Fruit fly (Drosophila melanogaster): Measurements from ENCODE around the gene Cyp4c3.

Cyp4c3 gene

DNA sequence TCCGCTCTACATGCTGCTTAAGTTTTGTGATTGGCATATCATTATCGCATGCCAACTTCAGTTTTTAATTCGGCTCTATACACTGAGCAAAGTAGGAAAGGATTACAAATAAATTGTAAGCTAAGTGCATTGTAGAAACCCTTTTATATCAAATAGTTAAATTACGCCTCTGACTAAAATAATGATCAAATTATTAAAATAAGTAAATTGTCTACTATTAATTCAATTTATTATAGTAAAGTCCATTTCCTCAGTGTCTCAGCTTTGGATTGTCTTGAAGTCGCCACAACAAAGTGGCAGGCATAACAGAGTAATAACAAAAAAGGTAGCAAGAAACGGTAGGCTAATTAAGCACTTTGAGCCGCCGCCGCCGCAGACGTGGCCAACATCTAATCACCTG is 31.4 kb upstream of the Cyp4c3 start (continued):
- TF ChIP-seq CG14710 (tag; optimal IDR thresholded peaks at IDR 0.05) (no peak), NC2β (GFP tag; optimal IDR thresholded peaks at IDR 0.05) (no peak), schlank (tag; optimal IDR thresholded peaks at IDR 0.05) (no peak), ara (GFP tag; IDR thresholded peaks at IDR 0.05) (no peak), grn (GFP tag; optimal IDR thresholded peaks at IDR 0.05) (no peak), CTCF (GFP tag; optimal IDR thresholded peaks at IDR 0.05) (no peak), CG2889 (GFP tag; IDR thresholded peaks at IDR 0.05) (no peak), CG8944 (GFP tag; optimal IDR thresholded peaks at IDR 0.05) (no peak), Adf1 (GFP tag; IDR thresholded peaks at IDR 0.05) (no peak), CG30403 (GFP tag; optimal IDR thresholded peaks at IDR 0.05) (no peak), kni (GFP tag; optimal IDR thresholded peaks at IDR 0.05) (no peak), stwl (tag; optimal IDR thresholded peaks at IDR 0.05) (no peak), Elba2 (GFP tag; optimal IDR thresholded peaks at IDR 0.05) (no peak), CG12391 (tag; optimal IDR thresholded peaks at IDR 0.05) (peak; percentile 34), CG1832 (GFP tag; optimal IDR thresholded peaks at IDR 0.05) (no peak), Gug (GFP tag; IDR thresholded peaks at IDR 0.05) (no peak), sob (GFP tag; IDR thresholded peaks at IDR 0.05) (peak; percentile 35; the same call in 1 of the 2 replicates), mirr (GFP tag; optimal IDR thresholded peaks at IDR 0.05) (no peak), ATbp (GFP tag; optimal IDR thresholded peaks at IDR 0.05) (no peak), CG1603 (tag; optimal IDR thresholded peaks at IDR 0.05) (peak; percentile 6), E2f2 (GFP tag; IDR thresholded peaks at IDR 0.05) (no peak), Vsx1 (GFP tag; optimal IDR thresholded peaks at IDR 0.05) (peak; percentile 23), Dad (GFP tag; optimal IDR thresholded peaks at IDR 0.05) (no peak), CG14441 (GFP tag; IDR thresholded peaks at IDR 0.05) (peak; percentile 9; the same call in 1 of the 2 replicates), bcd (GFP tag; optimal IDR thresholded peaks at IDR 0.05) (no peak), CG3847 (GFP tag; IDR thresholded peaks at IDR 0.05) (no peak), dimm (GFP tag; IDR thresholded peaks at IDR 0.05) (no peak), Dek (tag; optimal IDR thresholded peaks at IDR 0.05) (peak; percentile 3), vfl (GFP tag; optimal IDR thresholded peaks at IDR 0.05) (no peak), Blimp-1 (GFP tag; optimal IDR thresholded peaks at IDR 0.05) (no peak), Rfx (GFP tag; IDR thresholded peaks at IDR 0.05) (no peak), CG30020 (tag; optimal IDR thresholded peaks at IDR 0.05) (no peak), chn (GFP tag; optimal IDR thresholded peaks at IDR 0.05) (no peak), Aef1 (GFP tag; IDR thresholded peaks at IDR 0.05) (0 out of 3 replicates have a peak, but pooled peaks have one; percentile 10), pita (GFP tag; optimal IDR thresholded peaks at IDR 0.05) (no peak), shn (GFP tag; optimal IDR thresholded peaks at IDR 0.05) (no peak), CG8388 (GFP tag; optimal IDR thresholded peaks at IDR 0.05) (no peak), Sox100B (GFP tag; optimal IDR thresholded peaks at IDR 0.05) (no peak), Myb (GFP tag; optimal IDR thresholded peaks at IDR 0.05) (no peak), CG9215 (GFP tag; IDR thresholded peaks at IDR 0.05) (0 out of 2 replicates have a peak, but pooled peaks have one; percentile 11), CG14667 (GFP tag; IDR thresholded peaks at IDR 0.05) (no peak), lola (GFP tag; optimal IDR thresholded peaks at IDR 0.05) (no peak), maf-S (GFP tag; optimal IDR thresholded peaks at IDR 0.05) (no peak), run (tag; optimal IDR thresholded peaks at IDR 0.05) (no peak), Abd-B (GFP tag; optimal IDR thresholded peaks at IDR 0.05) (no peak), Ets65A (GFP tag) (no peak), lov (optimal IDR thresholded peaks at IDR 0.05) (no peak), lov (GFP tag; IDR thresholded peaks at IDR 0.05) (no peak), nerfin-2 (GFP tag; IDR thresholded peaks at IDR 0.05; ENCODE audit: partially characterized antibody) (no peak), Tbp (GFP tag; optimal IDR thresholded peaks at IDR 0.05) (no peak), jigr1 (GFP tag; IDR thresholded peaks at IDR 0.05) (no peak), bsh (GFP tag; optimal IDR thresholded peaks at IDR 0.05) (peak in 1 of 2 experiments; percentile 6), CG11398 (GFP tag; optimal IDR thresholded peaks at IDR 0.05) (no peak)
